Comparison of ENCODE assay signal across 5 worm cellular contexts in the genomic region with DNA sequence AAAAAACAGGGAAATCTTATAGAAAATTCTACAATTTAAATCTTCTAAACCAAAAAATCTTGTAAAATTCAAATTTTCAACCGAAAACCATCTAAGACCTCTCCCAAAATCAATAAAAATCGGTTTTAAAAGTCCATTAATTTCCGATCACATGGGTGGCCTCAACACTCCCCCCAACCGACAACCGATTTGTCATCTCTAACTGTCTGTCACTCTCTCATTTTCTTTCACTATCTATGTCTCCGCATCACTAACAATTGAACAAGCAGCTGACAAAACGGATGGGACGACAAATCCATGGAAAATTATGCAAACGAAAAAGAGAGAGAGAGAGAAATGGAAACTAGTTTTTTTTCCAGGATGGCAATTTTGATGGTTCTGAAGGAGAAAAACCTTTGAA.
TF ChIP-seq lines count a peak whose summit lies in the region.

No protein-coding gene starts in this region.

TF ChIP-seq in whole organism, L1 larva, 84 proteins besides CTCF, POLR2A, EP300 and RAD21 (continued from another document and continues in another):
- no peak for TF ChIP-seq ceh-63 (GFP tag; optimal IDR thresholded peaks at IDR 0.05; lab: Kevin White, UChicago)
- TF ChIP-seq ceh-82 (tag; optimal IDR thresholded peaks at IDR 0.05; lab: Kevin White, UChicago), result peak in 1 of 3 experiments; percentile 56
- no peak for TF ChIP-seq F16B12.6 (tag; optimal IDR thresholded peaks at IDR 0.05; lab: Kevin White, UChicago)
- peak; percentile 27 for TF ChIP-seq fkh-8 (tag; optimal IDR thresholded peaks at IDR 0.05; lab: Kevin White, UChicago)
- TF ChIP-seq nhr-71 (tag; optimal IDR thresholded peaks at IDR 0.05; lab: Kevin White, UChicago), result peak; percentile 86
- peak in 1 of 2 experiments; percentile 4 for TF ChIP-seq ztf-11 (tag; optimal IDR thresholded peaks at IDR 0.05; lab: Kevin White, UChicago)
- no peak for TF ChIP-seq nhr-76 (tag; optimal IDR thresholded peaks at IDR 0.05; lab: Kevin White, UChicago)
- peak; percentile 22 for TF ChIP-seq isw-1 (GFP tag; IDR thresholded peaks at IDR 0.05; lab: Robert Waterston, UW)
- TF ChIP-seq nhr-237 (tag; optimal IDR thresholded peaks at IDR 0.05; lab: Kevin White, UChicago), result no peak
- TF ChIP-seq aly-2 (tag; optimal IDR thresholded peaks at IDR 0.05; lab: Kevin White, UChicago), result no peak
- no peak for TF ChIP-seq nhr-84 (tag; optimal IDR thresholded peaks at IDR 0.05; lab: Kevin White, UChicago)
- TF ChIP-seq sox-4 (tag; optimal IDR thresholded peaks at IDR 0.05; lab: Kevin White, UChicago), result no peak
- no peak for TF ChIP-seq ceh-8 (GFP tag; optimal IDR thresholded peaks at IDR 0.05; lab: Kevin White, UChicago)
- TF ChIP-seq sptf-1 (tag; optimal IDR thresholded peaks at IDR 0.05; lab: Kevin White, UChicago), result no peak
- TF ChIP-seq pqm-1 (tag; optimal IDR thresholded peaks at IDR 0.05; lab: Kevin White, UChicago), result no peak
- TF ChIP-seq zag-1 (tag; optimal IDR thresholded peaks at IDR 0.05; lab: Kevin White, UChicago), result no peak
- TF ChIP-seq jun-1 (tag; optimal IDR thresholded peaks at IDR 0.05; lab: Kevin White, UChicago), result no peak
- TF ChIP-seq nhr-20 (tag; optimal IDR thresholded peaks at IDR 0.05; lab: Kevin White, UChicago), result peak; percentile 65
- TF ChIP-seq efl-3 (GFP tag; optimal IDR thresholded peaks at IDR 0.05; lab: Kevin White, UChicago), result no peak
- TF ChIP-seq zip-4 (GFP tag; optimal IDR thresholded peaks at IDR 0.05; lab: Kevin White, UChicago), result no peak
- TF ChIP-seq mab-9 (GFP tag; IDR thresholded peaks at IDR 0.05; lab: Robert Waterston, UW), result no peak
- TF ChIP-seq skn-1 (tag; optimal IDR thresholded peaks at IDR 0.05; lab: Kevin White, UChicago), result peak; percentile 76
- TF ChIP-seq mep-1 (tag; optimal IDR thresholded peaks at IDR 0.05; lab: Kevin White, UChicago), result peak; percentile 87
- no peak for TF ChIP-seq fkh-4 (tag; optimal IDR thresholded peaks at IDR 0.05; lab: Kevin White, UChicago; ENCODE audit: borderline replicate concordance)
- peak; percentile 26 for TF ChIP-seq nhr-11 (tag; optimal IDR thresholded peaks at IDR 0.05; lab: Kevin White, UChicago)
- TF ChIP-seq hlh-4 (tag; optimal IDR thresholded peaks at IDR 0.05; lab: Kevin White, UChicago), result no peak

TF ChIP-seq in whole organism, L2 larva, 48 proteins besides CTCF, POLR2A, EP300 and RAD21 (continued from another document and continues in another):
- TF ChIP-seq ceh-82 (tag; optimal IDR thresholded peaks at IDR 0.05; lab: Kevin White, UChicago), result no peak
- peak; percentile 92 for TF ChIP-seq C34F6.9 (tag; optimal IDR thresholded peaks at IDR 0.05; lab: Kevin White, UChicago)
- TF ChIP-seq lin-39 (tag; optimal IDR thresholded peaks at IDR 0.05; lab: Kevin White, UChicago), result peak; percentile 62
- no peak for TF ChIP-seq nhr-23 (tag; optimal IDR thresholded peaks at IDR 0.05; lab: Kevin White, UChicago)
- TF ChIP-seq fos-1 (tag; optimal IDR thresholded peaks at IDR 0.05; lab: Kevin White, UChicago), result peak; percentile 37
- TF ChIP-seq nhr-129 (tag; optimal IDR thresholded peaks at IDR 0.05; lab: Kevin White, UChicago), result peak; percentile 84
- no peak for TF ChIP-seq R02D3.7 (tag; optimal IDR thresholded peaks at IDR 0.05; lab: Kevin White, UChicago)
- TF ChIP-seq Y55F3AM.14 (GFP tag; optimal IDR thresholded peaks at IDR 0.05; lab: Kevin White, UChicago), result no peak
- TF ChIP-seq nhr-237 (tag; optimal IDR thresholded peaks at IDR 0.05; lab: Kevin White, UChicago), result no peak
- TF ChIP-seq mbf-1 (tag; optimal IDR thresholded peaks at IDR 0.05; lab: Kevin White, UChicago), result no peak
- TF ChIP-seq unc-62 (GFP tag; optimal IDR thresholded peaks at IDR 0.05; lab: Kevin White, UChicago), result no peak
- TF ChIP-seq crh-2 (tag; optimal IDR thresholded peaks at IDR 0.05; lab: Kevin White, UChicago), result peak; percentile 42
- no peak for TF ChIP-seq nhr-6 (tag; optimal IDR thresholded peaks at IDR 0.05; lab: Kevin White, UChicago)
- no peak for TF ChIP-seq aly-2 (tag; optimal IDR thresholded peaks at IDR 0.05; lab: Kevin White, UChicago)
- no peak for TF ChIP-seq alr-1 (tag; optimal IDR thresholded peaks at IDR 0.05; lab: Kevin White, UChicago)
- peak; percentile 84 for TF ChIP-seq snpc-4 (tag; optimal IDR thresholded peaks at IDR 0.05; lab: Kevin White, UChicago)
- TF ChIP-seq unc-55 (GFP tag; optimal IDR thresholded peaks at IDR 0.05; lab: Kevin White, UChicago), result peak; percentile 84
- TF ChIP-seq ceh-16 (tag; optimal IDR thresholded peaks at IDR 0.05; lab: Kevin White, UChicago), result no peak
- TF ChIP-seq nhr-77 (tag; optimal IDR thresholded peaks at IDR 0.05; lab: Kevin White, UChicago), result no peak
- TF ChIP-seq mdl-1 (tag; optimal IDR thresholded peaks at IDR 0.05; lab: Kevin White, UChicago), result peak in 1 of 2 experiments; percentile 66
- peak; percentile 69 for TF ChIP-seq sem-4 (tag; optimal IDR thresholded peaks at IDR 0.05; lab: Kevin White, UChicago)
- TF ChIP-seq mab-5 (tag; optimal IDR thresholded peaks at IDR 0.05; lab: Kevin White, UChicago), result peak; percentile 79
- TF ChIP-seq zag-1 (tag; optimal IDR thresholded peaks at IDR 0.05; lab: Kevin White, UChicago), result no peak
- no peak for TF ChIP-seq skn-1 (tag; optimal IDR thresholded peaks at IDR 0.05; lab: Kevin White, UChicago)
- TF ChIP-seq gmeb-1 (tag; optimal IDR thresholded peaks at IDR 0.05; lab: Kevin White, UChicago), result peak; percentile 43
- TF ChIP-seq nhr-10 (tag; optimal IDR thresholded peaks at IDR 0.05; lab: Kevin White, UChicago), result no peak
- peak; percentile 48 for TF ChIP-seq nhr-25 (tag; optimal IDR thresholded peaks at IDR 0.05; lab: Kevin White, UChicago)

TF ChIP-seq in whole organism, L3 larva, 47 proteins besides CTCF, POLR2A, EP300 and RAD21 (continued from another document):
- TF ChIP-seq elt-3 (tag; optimal IDR thresholded peaks at IDR 0.05; lab: Kevin White, UChicago) (no peak), pqm-1 (tag; optimal IDR thresholded peaks at IDR 0.05; lab: Kevin White, UChicago) (peak; percentile 8), unc-62 (GFP tag; optimal IDR thresholded peaks at IDR 0.05; lab: Kevin White, UChicago) (peak; percentile 14), egl-5 (tag; optimal IDR thresholded peaks at IDR 0.05; lab: Kevin White, UChicago) (peak; percentile 20), unc-39 (tag; optimal IDR thresholded peaks at IDR 0.05; lab: Kevin White, UChicago) (no peak), nhr-237 (tag; optimal IDR thresholded peaks at IDR 0.05; lab: Kevin White, UChicago) (no peak), ceh-28 (tag; optimal IDR thresholded peaks at IDR 0.05; lab: Kevin White, UChicago) (peak; percentile 19), nhr-28 (tag; optimal IDR thresholded peaks at IDR 0.05; lab: Kevin White, UChicago) (no peak), fkh-10 (GFP tag; optimal IDR thresholded peaks at IDR 0.05; lab: Kevin White, UChicago) (no peak), jun-1 (tag; optimal IDR thresholded peaks at IDR 0.05; lab: Kevin White, UChicago) (no peak), hmg-11 (tag; optimal IDR thresholded peaks at IDR 0.05; lab: Kevin White, UChicago) (peak; percentile 74), R02D3.7 (tag; optimal IDR thresholded peaks at IDR 0.05; lab: Kevin White, UChicago) (no peak), lin-39 (tag; optimal IDR thresholded peaks at IDR 0.05; lab: Kevin White, UChicago) (peak; percentile 94), ceh-16 (tag; optimal IDR thresholded peaks at IDR 0.05; lab: Kevin White, UChicago) (no peak), snpc-4 (tag; optimal IDR thresholded peaks at IDR 0.05; lab: Kevin White, UChicago) (peak; percentile 92), nhr-67 (tag; optimal IDR thresholded peaks at IDR 0.05; lab: Kevin White, UChicago) (no peak), ama-1 (optimal IDR thresholded peaks at IDR 0.05; lab: Kevin White, UChicago) (no peak), nhr-23 (tag; optimal IDR thresholded peaks at IDR 0.05; lab: Kevin White, UChicago) (peak; percentile 65)

TF ChIP-seq in whole organism, L4 larva, 104 proteins besides CTCF, POLR2A, EP300 and RAD21 (continued from another document):
- peak in 1 of 2 experiments; percentile 96 for TF ChIP-seq unc-62 (GFP tag; optimal IDR thresholded peaks at IDR 0.05 in 1 of 2; lab: Kevin White, UChicago)
- no peak for TF ChIP-seq unc-62 (tag; optimal IDR thresholded peaks at IDR 0.05; lab: Kevin White, UChicago)
- no peak for TF ChIP-seq lin-29 (GFP tag; IDR thresholded peaks at IDR 0.05; lab: Robert Waterston, UW)
- TF ChIP-seq daf-12 (tag; optimal IDR thresholded peaks at IDR 0.05; lab: Kevin White, UChicago), result no peak
- no peak for TF ChIP-seq zfp-3 (GFP tag; conservative IDR thresholded peaks at IDR 0.05; lab: Robert Waterston, UW)
- no peak for TF ChIP-seq madf-5 (GFP tag; IDR thresholded peaks at IDR 0.05; lab: Robert Waterston, UW)
- TF ChIP-seq hlh-30 (tag; optimal IDR thresholded peaks at IDR 0.05; lab: Kevin White, UChicago; ENCODE audit: insufficient read depth), result peak; percentile 94
- TF ChIP-seq Y105C5A.15 (GFP tag; IDR thresholded peaks at IDR 0.05; lab: Robert Waterston, UW), result no peak
- peak; percentile 72 for TF ChIP-seq mep-1 (tag; optimal IDR thresholded peaks at IDR 0.05; lab: Kevin White, UChicago)
- no peak for TF ChIP-seq F10B5.3 (tag; optimal IDR thresholded peaks at IDR 0.05; lab: Kevin White, UChicago)
- no peak for TF ChIP-seq nhr-42 (GFP tag; IDR thresholded peaks at IDR 0.05; lab: Robert Waterston, UW)
- no peak for TF ChIP-seq lim-7 (GFP tag; IDR thresholded peaks at IDR 0.05; lab: Robert Waterston, UW)
- TF ChIP-seq lin-13 (GFP tag; optimal IDR thresholded peaks at IDR 0.05; lab: Kevin White, UChicago), result peak; percentile 55
- peak; percentile 45 for TF ChIP-seq dve-1 (tag; optimal IDR thresholded peaks at IDR 0.05; lab: Kevin White, UChicago; ENCODE audit: insufficient read depth)
- no peak for TF ChIP-seq F37D6.2 (tag; optimal IDR thresholded peaks at IDR 0.05; lab: Kevin White, UChicago)
- no peak for TF ChIP-seq nhr-10 (tag; optimal IDR thresholded peaks at IDR 0.05; lab: Kevin White, UChicago)
- TF ChIP-seq unc-39 (tag; optimal IDR thresholded peaks at IDR 0.05; lab: Kevin White, UChicago), result no peak
- no peak for TF ChIP-seq fos-1 (tag; optimal IDR thresholded peaks at IDR 0.05; lab: Kevin White, UChicago)
- no peak for TF ChIP-seq ceh-62 (tag; optimal IDR thresholded peaks at IDR 0.05; lab: Kevin White, UChicago)
- peak; percentile 19 for TF ChIP-seq dpl-1 (GFP tag; optimal IDR thresholded peaks at IDR 0.05; lab: Kevin White, UChicago)
- TF ChIP-seq mdl-1 (tag; optimal IDR thresholded peaks at IDR 0.05; lab: Kevin White, UChicago), result peak in 1 of 2 experiments; percentile 80
- no peak for TF ChIP-seq zag-1 (tag; optimal IDR thresholded peaks at IDR 0.05; lab: Kevin White, UChicago)
- no peak for TF ChIP-seq daf-8 (GFP tag; IDR thresholded peaks at IDR 0.05; lab: Robert Waterston, UW)
- TF ChIP-seq nhr-41 (GFP tag; IDR thresholded peaks at IDR 0.05; lab: Robert Waterston, UW), result no peak
- peak; percentile 88 for TF ChIP-seq hlh-11 (tag; optimal IDR thresholded peaks at IDR 0.05; lab: Kevin White, UChicago)
- TF ChIP-seq gei-8 (GFP tag; optimal IDR thresholded peaks at IDR 0.05; lab: Kevin White, UChicago), result no peak
- TF ChIP-seq aly-2 (tag; optimal IDR thresholded peaks at IDR 0.05; lab: Kevin White, UChicago), result no peak
- no peak for TF ChIP-seq ceh-20 (GFP tag; IDR thresholded peaks at IDR 0.05; lab: Robert Waterston, UW)
- no peak for TF ChIP-seq duxl-1 (tag; optimal IDR thresholded peaks at IDR 0.05; lab: Kevin White, UChicago; ENCODE audit: poor library complexity)
TF ChIP-seq in whole organism, L4 larva: peak in this region for 11.

TF ChIP-seq in whole organism, mixed stage, embryonic, 35 proteins besides CTCF, POLR2A, EP300 and RAD21 (continued from another document):
- TF ChIP-seq unc-62 (GFP tag; optimal IDR thresholded peaks at IDR 0.05; lab: Kevin White, UChicago), result peak; percentile 95
- TF ChIP-seq nhr-76 (tag; optimal IDR thresholded peaks at IDR 0.05; lab: Kevin White, UChicago), result no peak
- peak; percentile 76 for TF ChIP-seq ces-1 (GFP tag; optimal IDR thresholded peaks at IDR 0.05; lab: Kevin White, UChicago)
- peak; percentile 1 for TF ChIP-seq lsy-2 (tag; optimal IDR thresholded peaks at IDR 0.05; lab: Kevin White, UChicago)
- no peak for TF ChIP-seq nhr-28 (tag; optimal IDR thresholded peaks at IDR 0.05; lab: Kevin White, UChicago)
- TF ChIP-seq mab-5 (tag; optimal IDR thresholded peaks at IDR 0.05; lab: Kevin White, UChicago), result peak; percentile 79
- TF ChIP-seq ham-2 (GFP tag; optimal IDR thresholded peaks at IDR 0.05; lab: Kevin White, UChicago), result no peak
- TF ChIP-seq lin-13 (tag; optimal IDR thresholded peaks at IDR 0.05; lab: Kevin White, UChicago), result no peak
- no peak for TF ChIP-seq blmp-1 (tag; optimal IDR thresholded peaks at IDR 0.05; lab: Kevin White, UChicago)
- no peak for TF ChIP-seq tbx-8 (GFP tag; optimal IDR thresholded peaks at IDR 0.05; lab: Kevin White, UChicago)
- TF ChIP-seq ceh-43 (GFP tag; optimal IDR thresholded peaks at IDR 0.05; lab: Kevin White, UChicago), result no peak
- no peak for TF ChIP-seq zip-8 (tag; optimal IDR thresholded peaks at IDR 0.05; lab: Kevin White, UChicago)
- no peak for TF ChIP-seq elt-1 (tag; optimal IDR thresholded peaks at IDR 0.05; lab: Kevin White, UChicago; ENCODE audit: borderline replicate concordance, insufficient read depth)
- TF ChIP-seq mep-1 (tag; optimal IDR thresholded peaks at IDR 0.05; lab: Kevin White, UChicago), result no peak
- no peak for TF ChIP-seq mls-2 (tag; optimal IDR thresholded peaks at IDR 0.05; lab: Kevin White, UChicago)
- TF ChIP-seq drap-1 (GFP tag; optimal IDR thresholded peaks at IDR 0.05; lab: Kevin White, UChicago), result no peak
- no peak for TF ChIP-seq lin-32 (GFP tag; optimal IDR thresholded peaks at IDR 0.05; lab: Kevin White, UChicago)
